Fruit fly (Drosophila melanogaster): Measurements from ENCODE around the gene CG34367.

dm6 chr2L:10356508-10356907 lies 2.8 kb upstream of the CG34367 start, which contains the start of the genes CtsL4 and ClpP:
- TF ChIP-seq usp (GFP tag; optimal IDR thresholded peaks at IDR 0.05) (no peak), psq (optimal IDR thresholded peaks at IDR 0.05) (no peak), EcR (GFP tag; optimal IDR thresholded peaks at IDR 0.05) (no peak)
